Fruit fly (Drosophila melanogaster): ENCODE measurements around the gene CG8031.

DNA sequence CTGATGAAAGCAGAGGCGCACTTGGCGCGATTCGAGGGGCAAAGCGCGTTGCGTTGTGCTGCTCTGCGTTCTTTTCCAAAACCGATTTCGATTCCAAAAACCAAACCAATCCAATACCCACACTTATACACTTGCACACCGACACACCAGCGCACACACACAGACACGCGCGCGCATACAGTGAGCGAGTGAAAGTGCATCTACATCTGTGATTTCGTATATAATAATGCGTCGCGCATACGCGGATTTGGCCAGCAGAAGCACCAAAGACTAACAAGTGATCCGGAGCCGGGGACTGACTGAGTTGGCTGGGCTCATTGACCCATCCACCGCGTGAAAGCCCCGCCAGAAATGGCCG lies 12.9 kb downstream of the CG8031 start:
- TF ChIP-seq CG7045 (GFP tag; optimal IDR thresholded peaks at IDR 0.05), result no peak
- TF ChIP-seq tj (GFP tag; optimal IDR thresholded peaks at IDR 0.05), result no peak
- no peak for TF ChIP-seq cnc (optimal IDR thresholded peaks at IDR 0.05)
- TF ChIP-seq Clk (GFP tag; optimal IDR thresholded peaks at IDR 0.05), result no peak
- TF ChIP-seq ovo (GFP tag; optimal IDR thresholded peaks at IDR 0.05), result no peak
- TF ChIP-seq CG14711 (tag; optimal IDR thresholded peaks at IDR 0.05), result no peak
- TF ChIP-seq cic (GFP tag; optimal IDR thresholded peaks at IDR 0.05), result no peak
- TF ChIP-seq toe (GFP tag; optimal IDR thresholded peaks at IDR 0.05), result no peak
- TF ChIP-seq pad (GFP tag; optimal IDR thresholded peaks at IDR 0.05), result no peak
